Worm (Caenorhabditis elegans) whole organism, early embryonic: ENCODE measurements around the gene Y39G8B.9.

ENCODE experiments used
- B0310.2 ChIP-seq: sonication (generic microtip); optimal IDR thresholded peaks from 2 replicates; lab custom pipeline; 2016; ENCODE audit warnings: mild to moderate bottlenecking, missing genetic modification characterization, missing compliant biosample characterization
- F13C5.2 ChIP-seq: sonication (generic microtip); optimal IDR thresholded peaks from 2 replicates; lab custom pipeline; 2017; ENCODE audit warnings: mild to moderate bottlenecking, missing genetic modification characterization, inconsistent platforms, missing compliant biosample characterization
- aly-1 ChIP-seq: sonication (generic microtip); optimal IDR thresholded peaks from 2 replicates; lab custom pipeline; 2016; ENCODE audit warnings: missing genetic modification characterization, missing compliant biosample characterization
- ama-1 ChIP-seq: fragments of 150-350 bp; optimal IDR thresholded peaks from 2 replicates; lab custom pipeline; 2014
- ceh-13 ChIP-seq: fragments of 200-800 bp; sonication (Bioruptor generic); optimal IDR thresholded peaks from 2 replicates; lab custom pipeline; 2018; ENCODE audit warnings: mild to moderate bottlenecking, missing genetic modification characterization, missing compliant biosample characterization
- ceh-36 ChIP-seq: sonication (generic microtip); optimal IDR thresholded peaks from 2 replicates; lab custom pipeline; 2016; ENCODE audit warnings: missing genetic modification characterization, inconsistent platforms, missing compliant biosample characterization
- ets-7 ChIP-seq: sonication (generic microtip); optimal IDR thresholded peaks from 2 replicates; lab custom pipeline; 2016; ENCODE audit warnings: missing genotype, missing genetic modification characterization, missing compliant biosample characterization
- flt-1 ChIP-seq: fragments of 200-800 bp; sonication (Bioruptor generic); IDR thresholded peaks from 2 replicates; pipeline ENCODE4 v1.3.6; 2022; ENCODE audit warnings: missing genetic modification characterization, missing compliant biosample characterization
- hmbx-1 ChIP-seq: sonication (generic microtip); optimal IDR thresholded peaks from 2 replicates; lab custom pipeline; 2016; ENCODE audit warnings: mild to moderate bottlenecking, missing genetic modification characterization, missing compliant biosample characterization
- hmg-4 ChIP-seq: fragments of 200-800 bp; sonication (Bioruptor generic); optimal IDR thresholded peaks from 2 replicates; lab custom pipeline; 2018; ENCODE audit warnings: mild to moderate bottlenecking, missing genetic modification characterization, missing compliant biosample characterization
- hnd-1 ChIP-seq: sonication (generic microtip); optimal IDR thresholded peaks from 2 replicates; lab custom pipeline; 2016; ENCODE audit warnings: missing genetic modification characterization, missing compliant biosample characterization
- pes-1 ChIP-seq: fragments of 200-800 bp; sonication (Bioruptor generic); IDR thresholded peaks from 2 replicates; pipeline ENCODE4 v1.3.6; 2022; ENCODE audit warnings: missing genetic modification reagents, missing genetic modification characterization, missing compliant biosample characterization
- scrt-1 ChIP-seq: fragments of 200-800 bp; sonication (Bioruptor generic); IDR thresholded peaks from 2 replicates; pipeline ENCODE4 v1.3.6; 2022; ENCODE audit warnings: missing genetic modification characterization, missing compliant biosample characterization
- sea-1 ChIP-seq: fragments of 200-800 bp; sonication (Bioruptor generic); conservative IDR thresholded peaks from 2 replicates; pipeline ENCODE4 v1.3.6; 2022; ENCODE audit warnings: missing genetic modification characterization, missing compliant biosample characterization
- tbx-11 ChIP-seq: fragments of 200-800 bp; sonication (Bioruptor generic); IDR thresholded peaks from 2 replicates; pipeline ENCODE4 v1.3.6; 2022; ENCODE audit warnings: missing genetic modification characterization, missing compliant biosample characterization
- tbx-37 ChIP-seq: fragments of 200-800 bp; sonication (Bioruptor generic); conservative IDR thresholded peaks from 2 replicates; pipeline ENCODE4 v1.3.6; 2022; ENCODE audit warnings: missing genetic modification reagents, missing genetic modification characterization, missing compliant biosample characterization
- tra-4 ChIP-seq: sonication (generic microtip); optimal IDR thresholded peaks from 2 replicates; lab custom pipeline; 2017; ENCODE audit warnings: missing genetic modification characterization, missing compliant biosample characterization

Y39G8B.9 gene

ce11 chrII:13977701-13978100 lies 3.5 kb upstream of the Y39G8B.9 start:
- TF ChIP-seq hmg-4 (GFP tag; lab: Kevin White, UChicago) (no peak), tbx-11 (no peak), ama-1 (lab: Kevin White, UChicago) (no peak), ceh-36 (tag; lab: Kevin White, UChicago) (no peak), F13C5.2 (tag; lab: Kevin White, UChicago) (no peak), ceh-13 (GFP tag; lab: Kevin White, UChicago) (no peak), ets-7 (tag; lab: Kevin White, UChicago) (no peak), hmbx-1 (no peak), tra-4 (tag; lab: Kevin White, UChicago) (no peak), aly-1 (tag; lab: Kevin White, UChicago) (no peak), sea-1 (no peak)

DNA sequence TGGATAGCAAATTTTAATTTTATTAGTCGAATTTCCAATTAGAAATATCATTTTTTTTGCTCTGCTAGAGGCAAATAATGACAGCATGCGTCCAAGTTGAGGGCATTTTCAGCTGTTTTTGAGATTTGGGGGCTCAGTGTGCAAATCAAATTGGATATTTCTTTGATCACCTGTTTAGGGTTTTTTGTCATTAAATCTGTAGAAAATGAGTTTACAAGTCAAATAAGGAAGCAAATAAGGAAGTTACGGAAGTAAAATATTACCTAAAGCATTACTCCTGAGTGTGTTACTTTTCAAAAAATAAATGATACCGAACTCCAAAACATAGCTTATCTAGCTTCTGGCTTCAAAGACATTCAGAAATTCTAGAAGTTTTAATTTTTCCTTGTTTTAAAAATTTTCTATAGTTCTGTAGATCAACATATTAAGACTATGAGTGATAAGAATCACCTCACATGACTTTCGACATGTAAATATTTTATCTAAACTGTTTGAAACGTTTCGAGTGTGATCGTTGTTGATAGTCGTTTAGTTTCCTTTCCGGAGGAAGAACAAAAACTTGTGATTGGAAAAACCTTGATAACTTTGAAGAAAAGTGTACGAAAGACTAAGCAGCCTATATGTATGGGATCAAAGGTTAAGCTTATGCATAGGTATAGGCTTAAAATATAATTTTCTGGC lies 1.2 kb upstream of the Y39G8B.9 start, which contains the start of gene sre-48:
Gene sre-48 (minus strand): TSS at position 51 of the 681 bp plus-strand sequence.
- TF ChIP-seq aly-1 (tag; lab: Kevin White, UChicago) (no peak), tbx-37 (GFP tag; lab: Robert Waterston, UW) (no peak), F13C5.2 (tag; lab: Kevin White, UChicago) (no peak), ama-1 (lab: Kevin White, UChicago) (no peak), hmbx-1 (no peak), hmg-4 (GFP tag; lab: Kevin White, UChicago) (no peak), flt-1 (GFP tag; lab: Robert Waterston, UW) (no peak), hnd-1 (tag; lab: Kevin White, UChicago) (no peak), pes-1 (GFP tag; lab: Robert Waterston, UW) (no peak), tbx-11 (no peak), scrt-1 (GFP tag; lab: Robert Waterston, UW) (no peak)

- no peak for TF ChIP-seq ets-7 (tag; lab: Kevin White, UChicago)
- no peak for TF ChIP-seq ceh-36 (tag; lab: Kevin White, UChicago)
- no peak for TF ChIP-seq pes-1 (GFP tag; lab: Robert Waterston, UW)
- TF ChIP-seq F13C5.2 (tag; lab: Kevin White, UChicago), result no peak
- TF ChIP-seq hnd-1 (tag; lab: Kevin White, UChicago), result no peak
- TF ChIP-seq B0310.2 (tag; lab: Kevin White, UChicago), result no peak
Observed at ce11 chrII:13981819-13982218, 654 bp downstream of the Y39G8B.9 start.

ce11 chrII:13982247-13982646 lies 1.1 kb downstream of the Y39G8B.9 start:
- no peak for TF ChIP-seq hmg-4 (GFP tag; lab: Kevin White, UChicago)
- no peak for TF ChIP-seq hnd-1 (tag; lab: Kevin White, UChicago)
- no peak for TF ChIP-seq sea-1
- TF ChIP-seq tbx-37 (GFP tag; lab: Robert Waterston, UW), result no peak
- no peak for TF ChIP-seq pes-1 (GFP tag; lab: Robert Waterston, UW)
- no peak for TF ChIP-seq ceh-13 (GFP tag; lab: Kevin White, UChicago)
- no peak for TF ChIP-seq tbx-11
- no peak for TF ChIP-seq aly-1 (tag; lab: Kevin White, UChicago)
- no peak for TF ChIP-seq F13C5.2 (tag; lab: Kevin White, UChicago)
- no peak for TF ChIP-seq scrt-1 (GFP tag; lab: Robert Waterston, UW)
- TF ChIP-seq flt-1 (GFP tag; lab: Robert Waterston, UW), result no peak
- no peak for TF ChIP-seq hmbx-1
- no peak for TF ChIP-seq B0310.2 (tag; lab: Kevin White, UChicago)
- no peak for TF ChIP-seq ceh-36 (tag; lab: Kevin White, UChicago)
- TF ChIP-seq ets-7 (tag; lab: Kevin White, UChicago), result no peak
- no peak for TF ChIP-seq ama-1 (lab: Kevin White, UChicago)
- TF ChIP-seq tra-4 (tag; lab: Kevin White, UChicago), result no peak

DNA sequence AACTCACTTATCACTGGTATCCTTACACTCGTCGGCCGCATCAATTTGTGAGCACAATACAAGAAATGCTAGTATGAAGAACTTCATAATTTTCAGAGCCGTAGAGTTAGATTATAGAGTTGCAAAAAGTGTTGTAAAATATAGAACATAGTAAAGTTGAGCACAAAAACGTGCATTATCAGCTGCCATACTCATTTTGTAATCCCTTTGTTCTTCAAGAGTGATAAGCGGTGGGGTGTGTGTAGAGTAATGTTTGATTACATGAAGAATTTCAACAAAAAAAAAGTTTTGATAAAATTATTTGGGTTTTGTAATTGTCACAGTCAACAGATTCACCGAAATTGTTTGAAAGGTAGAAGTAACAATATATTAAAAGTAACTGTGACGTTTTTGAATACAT lies 1.8 kb downstream of the Y39G8B.9 start, which contains the start of the genes Y39G8B.13 and Y39G8B.10:
Gene Y39G8B.13 (minus strand): TSS at position 125 of the 400 bp plus-strand sequence.
Gene Y39G8B.10 (minus strand): TSS at position 193 of the 400 bp plus-strand sequence.
- TF ChIP-seq tra-4 (tag; lab: Kevin White, UChicago) (no peak), tbx-37 (GFP tag; lab: Robert Waterston, UW) (no peak), ceh-13 (GFP tag; lab: Kevin White, UChicago) (no peak), B0310.2 (tag; lab: Kevin White, UChicago) (no peak)

DNA sequence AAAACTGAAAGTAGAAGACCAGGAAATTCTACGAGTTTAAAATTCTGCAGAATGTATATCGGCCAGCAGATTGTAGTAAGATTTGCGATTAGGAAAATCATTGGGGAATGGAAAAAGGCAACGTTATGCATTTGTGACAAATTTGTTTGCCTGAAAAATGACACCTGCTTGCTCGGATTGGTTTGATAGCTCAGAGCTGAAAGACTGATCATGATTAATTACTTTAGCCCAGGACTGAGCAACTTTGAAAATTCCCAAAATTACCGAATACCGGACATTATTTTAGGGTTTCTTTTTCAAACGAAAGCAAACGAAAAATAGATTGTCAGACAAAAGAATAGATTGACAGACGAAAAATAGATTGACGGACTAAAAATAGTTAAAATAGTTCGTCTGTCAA lies 3.4 kb downstream of the Y39G8B.9 start, which contains the start of gene sre-47:
Gene sre-47 (minus strand): TSS at position 101 of the 400 bp plus-strand sequence.
- TF ChIP-seq tra-4 (tag; lab: Kevin White, UChicago) (no peak), hnd-1 (tag; lab: Kevin White, UChicago) (no peak), ets-7 (tag; lab: Kevin White, UChicago) (no peak), B0310.2 (tag; lab: Kevin White, UChicago) (no peak), F13C5.2 (tag; lab: Kevin White, UChicago) (no peak), aly-1 (tag; lab: Kevin White, UChicago) (no peak), ama-1 (lab: Kevin White, UChicago) (no peak)

DNA sequence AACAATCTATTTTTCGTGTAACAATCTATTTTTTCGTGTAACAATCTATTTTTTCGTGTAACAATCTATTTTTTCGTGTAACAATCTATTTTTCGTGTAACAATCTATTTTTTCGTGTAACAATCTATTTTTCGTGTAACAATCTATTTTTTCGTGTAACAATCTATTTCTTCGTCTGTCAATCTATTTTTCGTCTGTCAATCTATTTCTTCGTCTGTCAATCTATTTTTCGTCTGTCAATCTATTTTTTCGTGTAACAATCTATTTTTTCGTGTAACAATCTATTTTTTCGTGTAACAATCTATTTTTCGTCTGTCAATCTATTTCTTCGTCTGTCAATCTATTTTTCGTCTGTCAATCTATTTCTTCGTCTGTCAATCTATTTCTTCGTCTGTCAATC lies 4.9 kb downstream of the Y39G8B.9 start:
- peak; percentile 54 for TF ChIP-seq hmbx-1

ce11 chrII:13991741-13992140 lies 10.6 kb downstream of the Y39G8B.9 start, which contains the start of gene Y39G8B.5:
Y39G8B.5 (minus strand) TSS chrII:13991841.
- TF ChIP-seq aly-1 (tag; lab: Kevin White, UChicago) (no peak), scrt-1 (GFP tag; lab: Robert Waterston, UW) (no peak), ceh-13 (GFP tag; lab: Kevin White, UChicago) (no peak), ama-1 (lab: Kevin White, UChicago) (no peak), flt-1 (GFP tag; lab: Robert Waterston, UW) (no peak), pes-1 (GFP tag; lab: Robert Waterston, UW) (no peak), tbx-11 (no peak)
